Worm (Caenorhabditis elegans): Measurements from ENCODE around the gene gldi-5.

ce11 chrIII:3723726-3724125 lies 2.6 kb downstream of the gldi-5 start:
- TF ChIP-seq snpc-4 (tag; optimal IDR thresholded peaks at IDR 0.05) = no peak
- TF ChIP-seq unc-62 (GFP tag; optimal IDR thresholded peaks at IDR 0.05) = no peak
- no peak for TF ChIP-seq tbx-8 (GFP tag; optimal IDR thresholded peaks at IDR 0.05)
- no peak for TF ChIP-seq ham-2 (GFP tag; optimal IDR thresholded peaks at IDR 0.05)
- TF ChIP-seq nhr-12 (tag; optimal IDR thresholded peaks at IDR 0.05) = no peak
- TF ChIP-seq drap-1 (GFP tag; optimal IDR thresholded peaks at IDR 0.05) = no peak
- no peak for TF ChIP-seq elt-3 (tag; optimal IDR thresholded peaks at IDR 0.05)
- TF ChIP-seq sem-2 (GFP tag; optimal IDR thresholded peaks at IDR 0.05) = no peak
- no peak for TF ChIP-seq lin-13 (tag; optimal IDR thresholded peaks at IDR 0.05)
- no peak for TF ChIP-seq lin-32 (GFP tag; optimal IDR thresholded peaks at IDR 0.05)
- TF ChIP-seq nhr-28 (tag; optimal IDR thresholded peaks at IDR 0.05) = no peak
